Worm (Caenorhabditis elegans): ENCODE results near the gene Y97E10AR.1.

Gene Y97E10AR.1

DNA sequence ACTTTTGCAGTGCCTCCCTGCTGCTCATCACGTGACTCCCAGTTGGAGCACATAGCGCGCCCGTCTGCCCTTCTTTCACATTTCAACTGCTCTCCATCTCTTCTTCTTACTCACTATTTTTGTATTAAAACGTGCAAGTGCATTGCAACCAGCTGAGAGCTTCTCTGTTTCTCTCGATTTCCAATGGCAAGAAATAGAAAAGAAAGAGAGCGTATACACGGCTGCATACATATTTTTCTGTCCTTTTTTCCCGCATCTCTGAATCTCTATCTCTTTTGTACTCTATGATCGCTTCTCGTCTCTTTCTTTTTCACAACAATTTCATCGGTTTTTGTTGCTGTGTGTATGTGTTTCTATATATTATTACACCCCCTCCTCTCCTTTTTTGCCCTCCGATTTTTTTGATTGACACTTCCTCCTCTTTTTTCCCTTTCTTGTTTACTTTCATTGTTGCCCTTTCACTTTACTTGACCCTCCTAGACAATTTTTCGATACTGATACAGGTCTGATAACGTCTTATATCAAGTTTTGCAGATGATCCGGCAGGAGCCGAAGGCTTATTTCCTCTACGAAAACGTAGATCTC is at the start of gene Y97E10AR.1:
TSS of gene Y97E10AR.1 (plus strand) at position 535 of the 585 bp plus-strand sequence.
- TF ChIP-seq gei-8 (GFP tag; optimal IDR thresholded peaks at IDR 0.05), result peak; percentile 86
- TF ChIP-seq ceh-62 (tag; optimal IDR thresholded peaks at IDR 0.05), result no peak
- TF ChIP-seq aly-2 (tag; optimal IDR thresholded peaks at IDR 0.05), result no peak
- peak; percentile 73 for TF ChIP-seq dve-1 (tag; optimal IDR thresholded peaks at IDR 0.05; ENCODE audit: insufficient read depth)
- no peak for TF ChIP-seq dmd-8 (GFP tag; IDR thresholded peaks at IDR 0.05)
- TF ChIP-seq nhr-237 (tag; optimal IDR thresholded peaks at IDR 0.05), result no peak
- peak; percentile 85 for TF ChIP-seq nhr-28 (tag; optimal IDR thresholded peaks at IDR 0.05)
- TF ChIP-seq T26A8.4 (GFP tag; IDR thresholded peaks at IDR 0.05), result 0 out of 2 replicates have a peak, but pooled peaks have one; percentile 39
- no peak for TF ChIP-seq mdt-29 (GFP tag; IDR thresholded peaks at IDR 0.05)
- TF ChIP-seq lin-15B (tag; optimal IDR thresholded peaks at IDR 0.05), result no peak
- TF ChIP-seq zip-11 (GFP tag; IDR thresholded peaks at IDR 0.05), result no peak
- TF ChIP-seq Y5F2A.4 (GFP tag; optimal IDR thresholded peaks at IDR 0.05), result no peak
- no peak for TF ChIP-seq set-16 (GFP tag; IDR thresholded peaks at IDR 0.05)
- TF ChIP-seq nhr-48 (tag; optimal IDR thresholded peaks at IDR 0.05), result peak; percentile 86
- TF ChIP-seq R02D3.7 (tag; optimal IDR thresholded peaks at IDR 0.05), result no peak
- no peak for TF ChIP-seq Y75B8A.6 (GFP tag; IDR thresholded peaks at IDR 0.05)
- TF ChIP-seq dmd-6 (GFP tag; IDR thresholded peaks at IDR 0.05), result peak; percentile 94
- TF ChIP-seq madf-9 (GFP tag; conservative IDR thresholded peaks at IDR 0.05), result peak; percentile 40; the same call in 1 of the 2 replicates
- peak; percentile 46 for TF ChIP-seq jun-1 (tag; optimal IDR thresholded peaks at IDR 0.05)
- no peak for TF ChIP-seq F10B5.3 (tag; optimal IDR thresholded peaks at IDR 0.05)
- peak; percentile 42 for TF ChIP-seq mes-2 (tag; optimal IDR thresholded peaks at IDR 0.05; ENCODE audit: poor library complexity, severe bottlenecking)
- peak; percentile 99 for TF ChIP-seq aha-1 (tag)
- TF ChIP-seq unc-62 (GFP tag; optimal IDR thresholded peaks at IDR 0.05 in 1 of 2), result peak in 1 of 2 experiments; percentile 99
- peak; percentile 37 for TF ChIP-seq unc-62 (tag; optimal IDR thresholded peaks at IDR 0.05)
- peak in 1 of 2 experiments; percentile 86 for TF ChIP-seq mdl-1 (tag; optimal IDR thresholded peaks at IDR 0.05)
- peak; percentile 85 for TF ChIP-seq hmg-1.1 (GFP tag; IDR thresholded peaks at IDR 0.05)
- no peak for TF ChIP-seq tag-97 (GFP tag; IDR thresholded peaks at IDR 0.05)
- no peak for TF ChIP-seq ceh-32 (tag; optimal IDR thresholded peaks at IDR 0.05; ENCODE audit: poor library complexity)
- TF ChIP-seq hlh-11 (tag; optimal IDR thresholded peaks at IDR 0.05), result peak; percentile 97
- peak; percentile 63 for TF ChIP-seq pqm-1 (tag; optimal IDR thresholded peaks at IDR 0.05)
- peak; percentile 76 for TF ChIP-seq nhr-77 (tag; optimal IDR thresholded peaks at IDR 0.05)
- peak; percentile 75 for TF ChIP-seq mxl-3 (GFP tag; optimal IDR thresholded peaks at IDR 0.05)
- TF ChIP-seq nhr-41 (GFP tag; IDR thresholded peaks at IDR 0.05), result peak; percentile 9; the same call in 1 of the 2 replicates
- TF ChIP-seq tra-1 (GFP tag; IDR thresholded peaks at IDR 0.05), result 0 out of 2 replicates have a peak, but pooled peaks have one; percentile 28
- peak; percentile 58 for TF ChIP-seq nhr-11 (tag; optimal IDR thresholded peaks at IDR 0.05)
- peak in 1 of 2 experiments; percentile 78 for TF ChIP-seq hif-1 (tag; optimal IDR thresholded peaks at IDR 0.05)
- TF ChIP-seq unc-130 (GFP tag; optimal IDR thresholded peaks at IDR 0.05), result no peak
- no peak for TF ChIP-seq ztf-11 (tag; optimal IDR thresholded peaks at IDR 0.05)
- peak; percentile 34 for TF ChIP-seq F37D6.2 (tag; optimal IDR thresholded peaks at IDR 0.05)
- no peak for TF ChIP-seq zfp-2 (tag; optimal IDR thresholded peaks at IDR 0.05)
- TF ChIP-seq ctbp-1 (GFP tag; IDR thresholded peaks at IDR 0.05), result peak; percentile 83
- TF ChIP-seq cey-2 (tag; optimal IDR thresholded peaks at IDR 0.05; ENCODE audit: borderline replicate concordance, insufficient read depth), result no peak
- TF ChIP-seq ceh-20 (GFP tag; IDR thresholded peaks at IDR 0.05), result no peak
- TF ChIP-seq zag-1 (tag; optimal IDR thresholded peaks at IDR 0.05), result no peak
- peak; percentile 39 for TF ChIP-seq fkh-10 (GFP tag; optimal IDR thresholded peaks at IDR 0.05)
- no peak for TF ChIP-seq lin-29 (GFP tag; IDR thresholded peaks at IDR 0.05)
- TF ChIP-seq madf-5 (GFP tag; IDR thresholded peaks at IDR 0.05), result no peak
- peak; percentile 74 for TF ChIP-seq T20F7.1 (GFP tag; optimal IDR thresholded peaks at IDR 0.05)
- TF ChIP-seq mep-1 (tag; optimal IDR thresholded peaks at IDR 0.05), result peak; percentile 84
- no peak for TF ChIP-seq ztf-7 (tag; optimal IDR thresholded peaks at IDR 0.05)
- TF ChIP-seq egl-43 (GFP tag; IDR thresholded peaks at IDR 0.05), result no peak
